Worm (Caenorhabditis elegans) whole organism, midembryonic: ENCODE results near the gene Y48C3A.5.
"Not testable (repeated sequence)": the region's sequence is repeated elsewhere in the genome, so short reads cannot be mapped to it uniquely, and the experiment has no call there.

Experiments used
- T22C8.4 ChIP-seq: fragments of 200-800 bp; sonication (Bioruptor generic); IDR thresholded peaks from 2 replicates; pipeline ENCODE4 v1.3.6; 2022; ENCODE audit warnings: missing genetic modification characterization, missing compliant biosample characterization
- cog-1 ChIP-seq: sonication (generic microtip); optimal IDR thresholded peaks from 2 replicates; lab custom pipeline; 2016; ENCODE audit warnings: missing genetic modification characterization, missing compliant biosample characterization
- flt-1 ChIP-seq: fragments of 200-800 bp; sonication (Bioruptor generic); IDR thresholded peaks from 2 replicates; pipeline ENCODE4 v1.3.6; 2022; ENCODE audit warnings: missing genetic modification characterization, missing compliant biosample characterization
- med-1 ChIP-seq: sonication (generic microtip); optimal IDR thresholded peaks from 2 replicates; lab custom pipeline; 2017; ENCODE audit warnings: missing genetic modification characterization, mild to moderate bottlenecking, missing compliant biosample characterization, antibody characterized with exemption, missing genetic modification reagents; ENCODE audit not compliant: insufficient read depth
- ref-1 ChIP-seq: fragments of 200-800 bp; sonication (Bioruptor generic); conservative IDR thresholded peaks from 2 replicates; pipeline ENCODE4 v1.3.6; 2022; ENCODE audit warnings: missing genetic modification reagents, missing genetic modification characterization, missing compliant biosample characterization
- tab-1 ChIP-seq: fragments of 200-800 bp; sonication (Bioruptor generic); IDR thresholded peaks from 2 replicates; pipeline ENCODE4 v1.3.6; 2022; ENCODE audit warnings: missing genetic modification characterization, missing compliant biosample characterization
- ztf-23 ChIP-seq: fragments of 200-800 bp; sonication (Bioruptor generic); IDR thresholded peaks from 2 replicates; pipeline ENCODE4 v1.3.6; 2022; ENCODE audit warnings: missing genetic modification reagents, missing genetic modification characterization, missing compliant biosample characterization
- ztf-29 ChIP-seq: fragments of 200-800 bp; sonication (Bioruptor generic); IDR thresholded peaks from 2 replicates; pipeline ENCODE4 v1.3.6; 2022; ENCODE audit warnings: missing genetic modification reagents, missing genetic modification characterization, missing compliant biosample characterization

- TF ChIP-seq med-1 (GFP tag; lab: Kevin White, UChicago); ztf-23 (GFP tag; lab: Robert Waterston, UW); ztf-29 (GFP tag; lab: Robert Waterston, UW); T22C8.4 (GFP tag; lab: Robert Waterston, UW); flt-1 (GFP tag; lab: Robert Waterston, UW); cog-1; ref-1 (GFP tag; lab: Robert Waterston, UW); tab-1: not testable (repeated sequence)
Measured at ce11 chrII:13308990-13309389, 38.1 kb downstream of the Y48C3A.5 start, which contains the start of gene faxc-2.
